Worm (Caenorhabditis elegans) whole organism, L2 larva: ENCODE measurements around the gene pinn-4.

Experiments used
- ama-1 ChIP-seq: fragments of 150-350 bp; optimal IDR thresholded peaks from 2 replicates; lab custom pipeline; 2018; ENCODE audit warnings: inconsistent platforms
- nhr-11 ChIP-seq: fragments of 150-350 bp; optimal IDR thresholded peaks from 2 replicates; lab custom pipeline; 2014; ENCODE audit warnings: missing biosample characterization, missing genetic modification characterization

ce11 chrII:13402680-13403079, at the start of gene pinn-4:
- TF ChIP-seq nhr-11: no peak
- no peak for TF ChIP-seq ama-1 (lab: Kevin White, UChicago)
